Worm (Caenorhabditis elegans) whole organism, L3 larva: Measurements from ENCODE around the gene siah-1.
A peak's percentile ranks its signal among the peaks of the same experiment; 100 is the strongest.

Experiments used
- R02D3.7 ChIP-seq: fragments of 150-350 bp; optimal IDR thresholded peaks from 2 replicates; lab custom pipeline; 2014; ENCODE audit warnings: missing biosample characterization, missing genetic modification characterization
- ZK546.5 ChIP-seq: sonication (generic microtip); optimal IDR thresholded peaks from 2 replicates; lab custom pipeline; 2017; ENCODE audit warnings: missing biosample characterization, missing genetic modification characterization
- aly-2 ChIP-seq: fragments of 150-350 bp; optimal IDR thresholded peaks from 2 replicates; lab custom pipeline; 2014; ENCODE audit warnings: missing biosample characterization, missing genetic modification characterization
- ama-1 ChIP-seq: fragments of 150-350 bp; optimal IDR thresholded peaks from 2 replicates; lab custom pipeline; 2018
- ceh-16 ChIP-seq: sonication (generic microtip); optimal IDR thresholded peaks from 2 replicates; lab custom pipeline; 2017; ENCODE audit warnings: missing biosample characterization, missing genetic modification characterization
- ceh-28 ChIP-seq: fragments of 150-350 bp; optimal IDR thresholded peaks from 2 replicates; lab custom pipeline; 2014; ENCODE audit warnings: missing biosample characterization, missing genetic modification reagents, missing genetic modification characterization
- ceh-82 ChIP-seq: fragments of 150-350 bp; optimal IDR thresholded peaks from 2 replicates; lab custom pipeline; 2014; ENCODE audit warnings: missing biosample characterization, missing genetic modification characterization
- egl-27 ChIP-seq: sonication (generic microtip); optimal IDR thresholded peaks from 4 replicates; lab custom pipeline; 2017; ENCODE audit warnings: missing biosample characterization, missing genetic modification reagents, missing genetic modification characterization
- egl-5 ChIP-seq: fragments of 150-350 bp; optimal IDR thresholded peaks from 2 replicates; lab custom pipeline; 2017; ENCODE audit warnings: missing biosample characterization, missing genetic modification reagents, missing genetic modification characterization, inconsistent platforms
- elt-2 ChIP-seq: sonication (generic microtip); optimal IDR thresholded peaks from 2 replicates; lab custom pipeline; 2016; ENCODE audit warnings: missing genetic modification reagents, mild to moderate bottlenecking, missing genetic modification characterization, missing compliant biosample characterization
- elt-3 ChIP-seq, 3 experiments: fragments of 150-350 bp in 1 of 3; sonication (generic microtip) in 2 of 3; optimal IDR thresholded peaks; 2 replicates in 2 of 3; 4 replicates in 1 of 3; lab custom pipeline; 2014 to 2017; ENCODE audit warnings: missing biosample characterization in 3 of 3, missing genetic modification characterization in 3 of 3
- eor-1 ChIP-seq, 2 experiments: fragments of 150-350 bp; optimal IDR thresholded peaks; 2 replicates each; lab custom pipeline; 2014 to 2018; ENCODE audit warnings: missing biosample characterization in 2 of 2, missing genetic modification characterization in 2 of 2
- fkh-10 ChIP-seq: sonication (generic microtip); optimal IDR thresholded peaks from 2 replicates; lab custom pipeline; 2017; ENCODE audit warnings: missing biosample characterization, missing genetic modification reagents, missing genetic modification characterization
- fkh-2 ChIP-seq: fragments of 150-350 bp; optimal IDR thresholded peaks from 2 replicates; lab custom pipeline; 2014; ENCODE audit warnings: missing biosample characterization, missing genetic modification reagents, missing genetic modification characterization
- fos-1 ChIP-seq: fragments of 150-350 bp; optimal IDR thresholded peaks from 2 replicates; lab custom pipeline; 2014; ENCODE audit warnings: missing biosample characterization, missing genetic modification characterization
- hmg-11 ChIP-seq: sonication (generic microtip); optimal IDR thresholded peaks from 2 replicates; lab custom pipeline; 2016; ENCODE audit warnings: missing genetic modification characterization, missing compliant biosample characterization
- lin-15B ChIP-seq: fragments of 150-350 bp; optimal IDR thresholded peaks from 2 replicates; lab custom pipeline; 2014; ENCODE audit warnings: missing biosample characterization, missing genetic modification characterization
- lin-39 ChIP-seq: fragments of 150-350 bp; optimal IDR thresholded peaks from 2 replicates; lab custom pipeline; 2018; ENCODE audit warnings: missing biosample characterization, missing genetic modification reagents, missing genetic modification characterization
- mdl-1 ChIP-seq: fragments of 150-350 bp; optimal IDR thresholded peaks from 2 replicates; lab custom pipeline; 2014; ENCODE audit warnings: missing biosample characterization, missing genetic modification characterization
- mml-1 ChIP-seq: fragments of 150-350 bp; sonication (generic microtip); optimal IDR thresholded peaks from 3 replicates; lab custom pipeline; 2014; ENCODE audit warnings: missing biosample characterization, missing genetic modification characterization
- nfya-1 ChIP-seq: sonication (generic microtip); optimal IDR thresholded peaks from 2 replicates; lab custom pipeline; 2017; ENCODE audit warnings: missing genetic modification characterization, mild to moderate bottlenecking, missing compliant biosample characterization, antibody characterized with exemption, moderate library complexity; ENCODE audit not compliant: insufficient read depth
- nhr-11 ChIP-seq: fragments of 150-350 bp; optimal IDR thresholded peaks from 2 replicates; lab custom pipeline; 2014; ENCODE audit warnings: missing biosample characterization, missing genetic modification characterization
- nhr-12 ChIP-seq: fragments of 150-350 bp; optimal IDR thresholded peaks from 2 replicates; lab custom pipeline; 2014; ENCODE audit warnings: missing biosample characterization, missing genetic modification characterization
- nhr-23 ChIP-seq: fragments of 150-350 bp; optimal IDR thresholded peaks from 2 replicates; lab custom pipeline; 2014; ENCODE audit warnings: missing biosample characterization, missing genetic modification reagents, missing genetic modification characterization
- nhr-237 ChIP-seq: fragments of 150-350 bp; optimal IDR thresholded peaks from 2 replicates; lab custom pipeline; 2014; ENCODE audit warnings: missing biosample characterization, missing genetic modification characterization
- nhr-25 ChIP-seq: sonication (generic microtip); optimal IDR thresholded peaks from 2 replicates; lab custom pipeline; 2017; ENCODE audit warnings: missing biosample characterization, missing genetic modification characterization
- nhr-28 ChIP-seq: fragments of 150-350 bp; optimal IDR thresholded peaks from 2 replicates; lab custom pipeline; 2014; ENCODE audit warnings: missing biosample characterization, missing genetic modification characterization
- nhr-43 ChIP-seq: sonication (generic microtip); optimal IDR thresholded peaks from 2 replicates; lab custom pipeline; 2016; ENCODE audit warnings: mild to moderate bottlenecking, missing genetic modification characterization, missing compliant biosample characterization; ENCODE audit not compliant: poor library complexity, severe bottlenecking
- nhr-67 ChIP-seq: fragments of 150-350 bp; optimal IDR thresholded peaks from 2 replicates; lab custom pipeline; 2014; ENCODE audit warnings: missing biosample characterization, missing genetic modification characterization
- nhr-77 ChIP-seq: fragments of 150-350 bp; optimal IDR thresholded peaks from 2 replicates; lab custom pipeline; 2014; ENCODE audit warnings: missing biosample characterization, missing genetic modification characterization
- pha-4 ChIP-seq: fragments of 150-350 bp; optimal IDR thresholded peaks from 2 replicates; lab custom pipeline; 2014; ENCODE audit warnings: missing biosample characterization, missing genetic modification reagents, missing genetic modification characterization
- pqm-1 ChIP-seq: fragments of 150-350 bp; optimal IDR thresholded peaks from 2 replicates; lab custom pipeline; 2017; ENCODE audit warnings: missing biosample characterization, missing genetic modification characterization, inconsistent platforms
- sea-2 ChIP-seq: fragments of 150-350 bp; sonication (generic microtip); optimal IDR thresholded peaks from 4 replicates; lab custom pipeline; 2014; ENCODE audit warnings: missing biosample characterization, missing genetic modification reagents, missing genetic modification characterization
- skn-1 ChIP-seq: fragments of 150-350 bp; optimal IDR thresholded peaks from 2 replicates; lab custom pipeline; 2014; ENCODE audit warnings: missing biosample characterization, missing genetic modification characterization
- snpc-4 ChIP-seq: fragments of 150-350 bp; optimal IDR thresholded peaks from 2 replicates; lab custom pipeline; 2014; ENCODE audit warnings: missing biosample characterization, missing genetic modification characterization
- tbx-2 ChIP-seq: sonication (generic microtip); optimal IDR thresholded peaks from 2 replicates; lab custom pipeline; 2016; ENCODE audit warnings: mild to moderate bottlenecking, missing genetic modification characterization, missing compliant biosample characterization
- unc-39 ChIP-seq: sonication (generic microtip); optimal IDR thresholded peaks from 4 replicates; lab custom pipeline; 2017; ENCODE audit warnings: missing biosample characterization, missing genetic modification characterization
- unc-62 ChIP-seq: fragments of 150-350 bp; sonication (generic microtip); optimal IDR thresholded peaks from 4 replicates; lab custom pipeline; 2014; ENCODE audit warnings: missing biosample characterization, missing genetic modification reagents, missing genetic modification characterization
- zag-1 ChIP-seq: fragments of 150-350 bp; optimal IDR thresholded peaks from 2 replicates; lab custom pipeline; 2014; ENCODE audit warnings: missing biosample characterization, missing genetic modification characterization
- ztf-11 ChIP-seq: fragments of 150-350 bp; optimal IDR thresholded peaks from 2 replicates; lab custom pipeline; 2014; ENCODE audit warnings: missing biosample characterization, missing genetic modification characterization

siah-1 gene

DNA sequence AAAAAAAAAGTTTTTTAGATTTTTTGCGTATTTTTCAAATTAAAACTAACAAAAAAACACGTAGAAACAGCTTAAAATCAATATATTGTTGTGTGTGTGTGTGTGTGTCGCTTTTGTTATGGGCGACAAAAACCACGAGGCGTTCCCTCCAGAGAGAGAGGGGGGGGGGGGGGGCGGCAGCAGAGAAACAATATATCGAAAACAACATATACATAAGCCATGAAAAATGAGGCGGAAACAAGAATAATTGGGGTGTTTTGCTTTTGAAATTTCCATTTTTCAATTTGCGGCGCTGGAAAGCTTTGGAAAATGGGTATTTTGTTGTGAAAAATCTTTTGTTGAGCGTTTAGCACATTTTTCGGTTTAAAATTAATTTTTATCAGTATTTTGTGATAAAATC, 18.5 kb upstream of the siah-1 start, which contains the start of gene Y37E11AM.2:
Y37E11AM.2 (minus strand) TSS at position 101 of the 400 bp plus-strand sequence.
- TF ChIP-seq elt-3 (tag; optimal IDR thresholded peaks at IDR 0.05; lab: Kevin White, UChicago) (no peak), nhr-237 (tag; lab: Kevin White, UChicago) (no peak), mml-1 (tag; lab: Kevin White, UChicago) (no peak), ZK546.5 (tag; lab: Kevin White, UChicago) (no peak), unc-39 (tag; lab: Kevin White, UChicago) (no peak), nhr-11 (tag; lab: Kevin White, UChicago) (no peak), lin-39 (tag; lab: Kevin White, UChicago) (no peak), ceh-16 (no peak), ceh-82 (tag; lab: Kevin White, UChicago) (no peak), ama-1 (lab: Kevin White, UChicago) (no peak), egl-27 (tag; lab: Kevin White, UChicago) (no peak), nhr-67 (tag; lab: Kevin White, UChicago) (no peak), fos-1 (tag; lab: Kevin White, UChicago) (no peak), fkh-2 (no peak), mdl-1 (tag; lab: Kevin White, UChicago) (no peak), snpc-4 (no peak), tbx-2 (tag; lab: Kevin White, UChicago) (no peak), fkh-10 (GFP tag; lab: Kevin White, UChicago) (no peak), nhr-12 (tag; lab: Kevin White, UChicago) (no peak)

DNA sequence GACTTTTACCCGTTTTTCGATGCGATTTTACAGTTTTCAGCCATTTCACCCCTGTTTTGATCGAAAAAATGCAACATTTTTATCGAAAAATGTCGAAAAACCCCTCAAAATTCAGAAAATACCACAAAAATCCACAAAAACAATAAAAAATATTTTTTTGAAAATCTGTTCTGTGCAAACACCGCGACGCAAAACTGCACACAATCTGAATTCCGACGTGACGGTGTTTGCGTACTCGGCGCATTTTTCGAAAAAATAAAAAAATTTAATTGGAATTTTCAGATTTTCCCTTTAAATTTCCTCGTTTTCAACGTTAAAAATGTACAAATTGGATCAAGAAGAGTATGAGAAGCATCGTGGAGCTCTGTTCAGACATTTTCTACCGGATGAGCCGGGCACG, 18.0 kb upstream of the siah-1 start, which contains the start of gene smgl-2:
smgl-2 (plus strand) TSS at position 320 of the 400 bp plus-strand sequence.
- TF ChIP-seq fos-1 (tag; lab: Kevin White, UChicago) (no peak), nhr-23 (tag; lab: Kevin White, UChicago) (peak; percentile 65), ceh-82 (tag; lab: Kevin White, UChicago) (peak; percentile 27), R02D3.7 (tag; lab: Kevin White, UChicago) (peak; percentile 44), eor-1 (tag; optimal IDR thresholded peaks at IDR 0.05; lab: Kevin White, UChicago) (peak in 1 of 2 experiments; percentile 40), nhr-11 (tag; lab: Kevin White, UChicago) (no peak), nhr-12 (tag; lab: Kevin White, UChicago) (no peak), snpc-4 (peak; percentile 57), skn-1 (tag; lab: Kevin White, UChicago) (no peak), hmg-11 (peak; percentile 52), nfya-1 (tag; lab: Kevin White, UChicago) (peak; percentile 76), egl-5 (peak; percentile 80), pqm-1 (tag; lab: Kevin White, UChicago) (peak; percentile 50), ceh-28 (tag; lab: Kevin White, UChicago) (peak; percentile 40), lin-15B (peak; percentile 81), pha-4 (peak; percentile 79), elt-2 (tag; lab: Kevin White, UChicago) (peak; percentile 41), nhr-25 (tag; lab: Kevin White, UChicago) (peak; percentile 42), unc-62 (GFP tag; lab: Kevin White, UChicago) (no peak)

DNA sequence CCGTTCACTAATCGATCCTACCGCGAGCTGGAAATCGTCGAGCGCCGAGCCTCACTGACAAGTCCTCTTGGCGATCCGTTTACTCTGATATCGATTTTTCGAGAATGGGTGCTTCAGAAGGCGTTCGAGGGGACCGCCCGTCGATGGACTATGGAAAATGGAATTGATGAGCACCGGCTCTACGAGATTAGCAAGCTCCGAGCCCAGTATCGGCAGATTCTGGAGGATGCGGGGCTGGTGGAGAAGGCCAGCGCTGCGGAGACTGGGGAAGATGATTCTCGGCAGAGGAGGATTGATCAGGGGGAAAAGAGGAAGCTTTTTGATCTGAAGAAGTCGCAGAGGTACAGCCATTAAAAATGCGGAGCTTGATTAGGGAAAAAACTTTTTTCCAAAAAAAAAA, 12.4 kb upstream of the siah-1 start:
- no peak for TF ChIP-seq nhr-11 (tag; lab: Kevin White, UChicago)
- TF ChIP-seq nhr-77, result no peak
- TF ChIP-seq nhr-25 (tag; lab: Kevin White, UChicago), result no peak

DNA sequence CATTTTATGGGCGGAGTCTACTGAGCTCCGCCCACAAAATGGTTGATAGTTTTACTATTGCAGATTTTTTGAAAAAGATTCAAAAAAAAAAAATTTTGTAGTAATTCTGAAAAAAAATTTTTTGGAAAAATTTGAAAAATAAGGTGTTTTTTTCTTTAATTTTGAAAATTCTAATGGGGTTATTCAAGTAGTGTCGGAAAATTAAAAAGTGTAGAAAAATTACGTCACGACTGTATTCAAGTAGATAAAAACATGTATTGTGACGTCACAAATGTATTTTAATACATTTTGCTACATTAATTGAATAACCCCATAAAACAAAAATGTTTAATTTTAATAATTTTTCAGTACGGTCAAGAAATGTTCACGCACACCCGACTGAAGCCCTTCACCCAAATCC, 10.6 kb upstream of the siah-1 start:
- TF ChIP-seq hmg-11 (no peak), nhr-237 (tag; lab: Kevin White, UChicago) (no peak), elt-3 (tag; optimal IDR thresholded peaks at IDR 0.05; lab: Kevin White, UChicago) (no peak), lin-15B (no peak), sea-2 (GFP tag; lab: Kevin White, UChicago) (no peak), eor-1 (tag; optimal IDR thresholded peaks at IDR 0.05; lab: Kevin White, UChicago) (no peak), ceh-16 (no peak)

- no peak for TF ChIP-seq nhr-43 (tag; lab: Kevin White, UChicago)
- no peak for TF ChIP-seq egl-5
- TF ChIP-seq hmg-11, result no peak
- TF ChIP-seq skn-1 (tag; lab: Kevin White, UChicago), result no peak
- TF ChIP-seq nhr-11 (tag; lab: Kevin White, UChicago), result no peak
- no peak for TF ChIP-seq fos-1 (tag; lab: Kevin White, UChicago)
- no peak for TF ChIP-seq aly-2 (tag; lab: Kevin White, UChicago)
- TF ChIP-seq nhr-28 (tag; lab: Kevin White, UChicago), result no peak
- no peak for TF ChIP-seq zag-1 (tag; lab: Kevin White, UChicago)
- TF ChIP-seq elt-2 (tag; lab: Kevin White, UChicago), result no peak
- no peak for TF ChIP-seq nhr-77
- TF ChIP-seq ztf-11 (tag; lab: Kevin White, UChicago), result no peak
- no peak for TF ChIP-seq egl-27 (tag; lab: Kevin White, UChicago)
- TF ChIP-seq pqm-1 (tag; lab: Kevin White, UChicago), result no peak
- no peak for TF ChIP-seq nhr-12 (tag; lab: Kevin White, UChicago)
- TF ChIP-seq mdl-1 (tag; lab: Kevin White, UChicago), result no peak
- TF ChIP-seq unc-39 (tag; lab: Kevin White, UChicago), result no peak
- TF ChIP-seq, all 47 proteins: peak for 0
These were observed 7.6 kb upstream of the siah-1 start for ce11 chrIV:3736244-3736643.
